Fruit fly (Drosophila melanogaster): ENCODE data around the gene epsilonCOP.

- TF ChIP-seq CG10669 (GFP tag; optimal IDR thresholded peaks at IDR 0.05), result peak; percentile 73
- TF ChIP-seq CG9139 (GFP tag; optimal IDR thresholded peaks at IDR 0.05), result peak; percentile 1
- peak; percentile 92 for TF ChIP-seq Hr39 (GFP tag; optimal IDR thresholded peaks at IDR 0.05)
- peak; percentile 63 for TF ChIP-seq CG8632 (GFP tag; optimal IDR thresholded peaks at IDR 0.05)
- peak; percentile 80 for TF ChIP-seq Eip93F (GFP tag; optimal IDR thresholded peaks at IDR 0.05)
- TF ChIP-seq eg (GFP tag; IDR thresholded peaks at IDR 0.05), result peak; percentile 83
- TF ChIP-seq Lpt (GFP tag; optimal IDR thresholded peaks at IDR 0.05), result peak; percentile 46
- peak; percentile 86 for TF ChIP-seq CG10631 (GFP tag; optimal IDR thresholded peaks at IDR 0.05)
Measured at dm6 chr2L:6480212-6480994, 8.5 kb upstream of the epsilonCOP start, which contains the start of the genes Sec61alpha and Daxx.
